Worm (Caenorhabditis elegans) whole organism, midembryonic: ENCODE results near the gene mec-9.

Experiments used
- T22C8.4 ChIP-seq: fragments of 200-800 bp; sonication (Bioruptor generic); IDR thresholded peaks from 2 replicates; pipeline ENCODE4 v1.3.6; 2022; ENCODE audit warnings: missing genetic modification characterization, missing compliant biosample characterization
- cog-1 ChIP-seq: sonication (generic microtip); optimal IDR thresholded peaks from 2 replicates; lab custom pipeline; 2016; ENCODE audit warnings: missing genetic modification characterization, missing compliant biosample characterization
- flt-1 ChIP-seq: fragments of 200-800 bp; sonication (Bioruptor generic); IDR thresholded peaks from 2 replicates; pipeline ENCODE4 v1.3.6; 2022; ENCODE audit warnings: missing genetic modification characterization, missing compliant biosample characterization
- klf-2 ChIP-seq: fragments of 200-800 bp; sonication (Bioruptor generic); conservative IDR thresholded peaks from 2 replicates; pipeline ENCODE4 v1.3.6; 2022; ENCODE audit warnings: missing genetic modification reagents, missing genetic modification characterization, missing compliant biosample characterization
- med-1 ChIP-seq: sonication (generic microtip); optimal IDR thresholded peaks from 2 replicates; lab custom pipeline; 2017; ENCODE audit warnings: missing genetic modification characterization, mild to moderate bottlenecking, missing compliant biosample characterization, antibody characterized with exemption, missing genetic modification reagents; ENCODE audit not compliant: insufficient read depth
- ref-1 ChIP-seq: fragments of 200-800 bp; sonication (Bioruptor generic); conservative IDR thresholded peaks from 2 replicates; pipeline ENCODE4 v1.3.6; 2022; ENCODE audit warnings: missing genetic modification reagents, missing genetic modification characterization, missing compliant biosample characterization
- tab-1 ChIP-seq: fragments of 200-800 bp; sonication (Bioruptor generic); IDR thresholded peaks from 2 replicates; pipeline ENCODE4 v1.3.6; 2022; ENCODE audit warnings: missing genetic modification characterization, missing compliant biosample characterization
- ztf-23 ChIP-seq: fragments of 200-800 bp; sonication (Bioruptor generic); IDR thresholded peaks from 2 replicates; pipeline ENCODE4 v1.3.6; 2022; ENCODE audit warnings: missing genetic modification reagents, missing genetic modification characterization, missing compliant biosample characterization
- ztf-29 ChIP-seq: fragments of 200-800 bp; sonication (Bioruptor generic); IDR thresholded peaks from 2 replicates; pipeline ENCODE4 v1.3.6; 2022; ENCODE audit warnings: missing genetic modification reagents, missing genetic modification characterization, missing compliant biosample characterization

The mec-9 gene

ce11 chrV:9915021-9915420, at the start of gene mec-9:
mec-9 (minus strand) TSS chrV:9915121.
- TF ChIP-seq T22C8.4 (GFP tag; lab: Robert Waterston, UW) (no peak), med-1 (GFP tag; lab: Kevin White, UChicago) (no peak), ref-1 (GFP tag; lab: Robert Waterston, UW) (no peak), ztf-23 (no peak), klf-2 (GFP tag; lab: Robert Waterston, UW) (no peak), cog-1 (tag; lab: Kevin White, UChicago) (no peak)

- TF ChIP-seq med-1 (GFP tag; lab: Kevin White, UChicago) (no peak), ztf-23 (no peak), ztf-29 (GFP tag; lab: Robert Waterston, UW) (no peak), ref-1 (GFP tag; lab: Robert Waterston, UW) (no peak), T22C8.4 (GFP tag; lab: Robert Waterston, UW) (no peak), tab-1 (no peak), klf-2 (GFP tag; lab: Robert Waterston, UW) (no peak), flt-1 (GFP tag; lab: Robert Waterston, UW) (no peak), cog-1 (tag; lab: Kevin White, UChicago) (no peak)
Measured at ce11 chrV:9964152-9964785, 49.3 kb upstream of the mec-9 start.

ce11 chrV:9962916-9963315, 48.0 kb upstream of the mec-9 start:
- TF ChIP-seq ztf-23, result no peak
- TF ChIP-seq flt-1 (GFP tag; lab: Robert Waterston, UW), result 0 out of 2 replicates have a peak, but pooled peaks have one; percentile 9

ce11 chrV:9962394-9962793, 47.5 kb upstream of the mec-9 start, which contains the start of gene madf-4:
madf-4 (minus strand) TSS chrV:9962494.
- TF ChIP-seq med-1 (GFP tag; lab: Kevin White, UChicago), result no peak
- TF ChIP-seq ref-1 (GFP tag; lab: Robert Waterston, UW), result no peak
- TF ChIP-seq ztf-29 (GFP tag; lab: Robert Waterston, UW), result no peak
- no peak for TF ChIP-seq klf-2 (GFP tag; lab: Robert Waterston, UW)
- TF ChIP-seq cog-1 (tag; lab: Kevin White, UChicago), result no peak
- no peak for TF ChIP-seq tab-1
- TF ChIP-seq T22C8.4 (GFP tag; lab: Robert Waterston, UW), result no peak
- no peak for TF ChIP-seq flt-1 (GFP tag; lab: Robert Waterston, UW)
- TF ChIP-seq ztf-23, result no peak

ce11 chrV:9960376-9960775, 45.5 kb upstream of the mec-9 start, which contains the start of gene T07C12.10:
T07C12.10 (minus strand) TSS chrV:9960476.
- TF ChIP-seq ztf-29 (GFP tag; lab: Robert Waterston, UW), result no peak
- no peak for TF ChIP-seq ref-1 (GFP tag; lab: Robert Waterston, UW)
- TF ChIP-seq flt-1 (GFP tag; lab: Robert Waterston, UW), result no peak
- TF ChIP-seq klf-2 (GFP tag; lab: Robert Waterston, UW), result no peak
- no peak for TF ChIP-seq med-1 (GFP tag; lab: Kevin White, UChicago)
- no peak for TF ChIP-seq tab-1

ce11 chrV:9958654-9959053, 43.7 kb upstream of the mec-9 start:
- TF ChIP-seq med-1 (GFP tag; lab: Kevin White, UChicago), result no peak
- no peak for TF ChIP-seq ztf-23
- no peak for TF ChIP-seq klf-2 (GFP tag; lab: Robert Waterston, UW)
- TF ChIP-seq cog-1 (tag; lab: Kevin White, UChicago), result no peak
- TF ChIP-seq flt-1 (GFP tag; lab: Robert Waterston, UW), result no peak

- TF ChIP-seq ztf-23, result no peak
- TF ChIP-seq flt-1 (GFP tag; lab: Robert Waterston, UW), result no peak
- no peak for TF ChIP-seq cog-1 (tag; lab: Kevin White, UChicago)
- no peak for TF ChIP-seq klf-2 (GFP tag; lab: Robert Waterston, UW)
- TF ChIP-seq ztf-29 (GFP tag; lab: Robert Waterston, UW), result no peak
- TF ChIP-seq tab-1, result no peak
- TF ChIP-seq ref-1 (GFP tag; lab: Robert Waterston, UW), result no peak
- no peak for TF ChIP-seq T22C8.4 (GFP tag; lab: Robert Waterston, UW)
- TF ChIP-seq med-1 (GFP tag; lab: Kevin White, UChicago), result no peak
Measured at ce11 chrV:9958231-9958630, 43.3 kb upstream of the mec-9 start, which contains the start of gene anmt-3. anmt-3 (minus strand) TSS chrV:9958331.

- TF ChIP-seq flt-1 (GFP tag; lab: Robert Waterston, UW) (no peak), tab-1 (no peak), cog-1 (tag; lab: Kevin White, UChicago) (no peak), ztf-23 (no peak), klf-2 (GFP tag; lab: Robert Waterston, UW) (no peak), ref-1 (GFP tag; lab: Robert Waterston, UW) (no peak), T22C8.4 (GFP tag; lab: Robert Waterston, UW) (no peak), ztf-29 (GFP tag; lab: Robert Waterston, UW) (no peak), med-1 (GFP tag; lab: Kevin White, UChicago) (no peak)
Measured at ce11 chrV:9952396-9952795, 37.5 kb upstream of the mec-9 start, which contains the start of gene mam-5. mam-5 (plus strand) TSS chrV:9952699.

ce11 chrV:9950861-9951260, 35.9 kb upstream of the mec-9 start, which contains the start of gene ttr-46:
ttr-46 (plus strand) TSS chrV:9951233.
- TF ChIP-seq T22C8.4 (GFP tag; lab: Robert Waterston, UW) (no peak), cog-1 (tag; lab: Kevin White, UChicago) (no peak), ref-1 (GFP tag; lab: Robert Waterston, UW) (no peak), ztf-29 (GFP tag; lab: Robert Waterston, UW) (no peak), tab-1 (no peak), med-1 (GFP tag; lab: Kevin White, UChicago) (no peak), ztf-23 (no peak), klf-2 (GFP tag; lab: Robert Waterston, UW) (no peak), flt-1 (GFP tag; lab: Robert Waterston, UW) (no peak)
